Fruit fly (Drosophila melanogaster) whole organism, embryonic: Measurements from ENCODE around the gene CG15296.

Experiments used
- Aef1 ChIP-seq: fragments of 200-800 bp; sonication (Bioruptor generic); IDR thresholded peaks from 3 replicates; pipeline ENCODE4 v1.3.6; 2022; ENCODE audit warnings: missing biosample characterization, missing genetic modification characterization
- Atf3 ChIP-seq: fragments of 200-800 bp; sonication (Bioruptor generic); optimal IDR thresholded peaks from 3 replicates; lab custom pipeline; 2016; ENCODE audit warnings: missing biosample characterization, missing genetic modification characterization
- Atf6 ChIP-seq: fragments of 200-800 bp; sonication (Bioruptor generic); IDR thresholded peaks from 2 replicates; pipeline ENCODE4 v1.3.6; 2022; ENCODE audit warnings: missing biosample characterization, missing genetic modification characterization
- BEAF-32 ChIP-seq: fragments of 200-800 bp; sonication (Bioruptor generic); optimal IDR thresholded peaks from 3 replicates; lab custom pipeline; 2017; ENCODE audit warnings: missing biosample characterization, missing genetic modification characterization, mild to moderate bottlenecking, moderate library complexity, missing genetic modification reagents
- CG10274 ChIP-seq: fragments of 200-800 bp; sonication (Bioruptor generic); optimal IDR thresholded peaks from 3 replicates; lab custom pipeline; 2017; ENCODE audit warnings: missing biosample characterization, mild to moderate bottlenecking, missing genetic modification characterization
- CG10543 ChIP-seq: fragments of 200-800 bp; sonication (Bioruptor generic); optimal IDR thresholded peaks from 3 replicates; lab custom pipeline; 2017; ENCODE audit warnings: missing biosample characterization, mild to moderate bottlenecking, missing genetic modification characterization, moderate library complexity
- CG11093 ChIP-seq: fragments of 200-800 bp; sonication (Bioruptor generic); IDR thresholded peaks from 3 replicates; pipeline ENCODE4 v1.3.6; 2022; ENCODE audit warnings: missing biosample characterization, missing genetic modification characterization
- CG13624 ChIP-seq: fragments of 200-800 bp; sonication (Bioruptor generic); optimal IDR thresholded peaks from 2 replicates; lab custom pipeline; 2016; ENCODE audit warnings: missing biosample characterization, missing genetic modification characterization
- CG14667 ChIP-seq: fragments of 200-800 bp; sonication (Bioruptor generic); IDR thresholded peaks from 2 replicates; pipeline ENCODE4 v1.3.6; 2022; ENCODE audit warnings: missing biosample characterization, missing genetic modification characterization
- CG1602 ChIP-seq: fragments of 200-800 bp; sonication (Bioruptor generic); optimal IDR thresholded peaks from 3 replicates; lab custom pipeline; 2016; ENCODE audit warnings: missing biosample characterization, missing genetic modification characterization
- CG16813 ChIP-seq: fragments of 200-800 bp; sonication (Bioruptor generic); IDR thresholded peaks from 3 replicates; pipeline ENCODE4 v1.3.6; 2022; ENCODE audit warnings: missing biosample characterization, missing genetic modification characterization; ENCODE audit not compliant: partially characterized antibody
- CG3065 ChIP-seq: fragments of 200-800 bp; sonication (Bioruptor generic); optimal IDR thresholded peaks from 2 replicates; lab custom pipeline; 2016; ENCODE audit warnings: missing biosample characterization, missing genetic modification characterization
- CG3407 ChIP-seq: fragments of 200-800 bp; sonication (Bioruptor generic); optimal IDR thresholded peaks from 2 replicates; lab custom pipeline; 2018; ENCODE audit warnings: missing biosample characterization, mild to moderate bottlenecking, missing genetic modification characterization
- CG34224 ChIP-seq: fragments of 200-800 bp; sonication (Bioruptor generic); IDR thresholded peaks from 3 replicates; pipeline ENCODE4 v1.3.6; 2022; ENCODE audit warnings: missing biosample characterization, missing genetic modification characterization; ENCODE audit not compliant: partially characterized antibody
- CG43689 ChIP-seq: fragments of 200-800 bp; sonication (Bioruptor generic); IDR thresholded peaks from 2 replicates; pipeline ENCODE4 v1.3.6; 2022; ENCODE audit warnings: missing biosample characterization, missing genetic modification characterization
- CG6272 ChIP-seq: fragments of 200-800 bp; sonication (Bioruptor generic); IDR thresholded peaks from 2 replicates; pipeline ENCODE4 v1.3.6; 2022; ENCODE audit warnings: missing biosample characterization, missing genetic modification characterization
- CG9609 ChIP-seq: fragments of 200-800 bp; sonication (Bioruptor generic); optimal IDR thresholded peaks from 3 replicates; lab custom pipeline; 2016; ENCODE audit warnings: missing biosample characterization, missing genetic modification characterization
- Drgx ChIP-seq: fragments of 200-800 bp; sonication (Bioruptor generic); IDR thresholded peaks from 2 replicates; pipeline ENCODE4 v1.3.6; 2022; ENCODE audit warnings: missing biosample characterization, missing genetic modification characterization
- HHEX ChIP-seq: fragments of 200-800 bp; sonication (Bioruptor generic); optimal IDR thresholded peaks from 3 replicates; lab custom pipeline; 2017; ENCODE audit warnings: missing biosample characterization, mild to moderate bottlenecking, missing genetic modification characterization, missing genetic modification reagents
- HmgZ ChIP-seq: fragments of 200-800 bp; sonication (Bioruptor generic); optimal IDR thresholded peaks from 2 replicates; lab custom pipeline; 2018; ENCODE audit warnings: missing biosample characterization, mild to moderate bottlenecking, missing genetic modification characterization
- Hr51 ChIP-seq, 2 experiments: fragments of 200-800 bp; sonication (Bioruptor generic); optimal IDR thresholded peaks; 2 replicates in 1 of 2; 3 replicates in 1 of 2; lab custom pipeline; 2016 to 2018; ENCODE audit warnings: missing biosample characterization in 2 of 2, missing genetic modification characterization in 2 of 2, mild to moderate bottlenecking in 1 of 2, moderate library complexity in 1 of 2
- Lhr ChIP-seq: fragments of 200-800 bp; sonication (Bioruptor generic); optimal IDR thresholded peaks from 3 replicates; lab custom pipeline; 2017; ENCODE audit warnings: mild to moderate bottlenecking, missing biosample characterization, missing genetic modification reagents, missing genetic modification characterization
- Lim3 ChIP-seq: fragments of 200-800 bp; sonication (Bioruptor generic); IDR thresholded peaks from 2 replicates; pipeline ENCODE4 v1.3.6; 2022; ENCODE audit warnings: missing biosample characterization, missing genetic modification characterization
- Lpt ChIP-seq: fragments of >200 bp; optimal IDR thresholded peaks from 2 replicates; lab custom pipeline; 2018; ENCODE audit warnings: missing biosample characterization, missing genetic modification characterization
- Max ChIP-seq: fragments of 200-800 bp; sonication (Bioruptor generic); optimal IDR thresholded peaks from 2 replicates; lab custom pipeline; 2016; ENCODE audit warnings: missing biosample characterization, mild to moderate bottlenecking, missing genetic modification characterization
- Oli ChIP-seq: fragments of 200-800 bp; sonication (Bioruptor generic); optimal IDR thresholded peaks from 2 replicates; lab custom pipeline; 2018; ENCODE audit warnings: missing biosample characterization, mild to moderate bottlenecking, missing genetic modification characterization, moderate library complexity
- Pdp1 ChIP-seq, 2 experiments: fragments of 200-800 bp; sonication (Bioruptor generic); optimal IDR thresholded peaks; 3 replicates each; lab custom pipeline; 2016; ENCODE audit warnings: missing biosample characterization in 2 of 2, missing genetic modification characterization in 2 of 2, mild to moderate bottlenecking in 1 of 2, moderate library complexity in 1 of 2
- Poxn ChIP-seq: fragments of 200-800 bp; sonication (Bioruptor generic); IDR thresholded peaks from 2 replicates; pipeline ENCODE4 v1.3.6; 2022; ENCODE audit warnings: missing biosample characterization, missing genetic modification characterization
- Side ChIP-seq: fragments of 200-800 bp; sonication (Bioruptor generic); optimal IDR thresholded peaks from 2 replicates; lab custom pipeline; 2016; ENCODE audit warnings: missing biosample characterization, missing genetic modification characterization
- Sin3A ChIP-seq: fragments of >200 bp; optimal IDR thresholded peaks from 2 replicates; lab custom pipeline; 2018
- Six4 ChIP-seq: fragments of 200-800 bp; sonication (Bioruptor generic); optimal IDR thresholded peaks from 2 replicates; lab custom pipeline; 2016; ENCODE audit warnings: missing biosample characterization, missing genetic modification characterization
- Sox100B ChIP-seq: fragments of 200-800 bp; sonication (Bioruptor generic); optimal IDR thresholded peaks from 3 replicates; lab custom pipeline; 2018; ENCODE audit warnings: missing biosample characterization, mild to moderate bottlenecking, missing genetic modification characterization
- YL-1 ChIP-seq: fragments of 200-800 bp; sonication (Bioruptor generic); optimal IDR thresholded peaks from 3 replicates; lab custom pipeline; 2017; ENCODE audit warnings: missing biosample characterization, mild to moderate bottlenecking, missing genetic modification characterization
- aop ChIP-seq: fragments of 200-800 bp; sonication (Bioruptor generic); IDR thresholded peaks from 2 replicates; pipeline ENCODE4 v1.3.6; 2022; ENCODE audit warnings: missing biosample characterization, missing genetic modification characterization
- dimm ChIP-seq: fragments of 200-800 bp; sonication (Bioruptor generic); IDR thresholded peaks from 2 replicates; pipeline ENCODE4 v1.3.6; 2022; ENCODE audit warnings: missing biosample characterization, missing genetic modification characterization
- esg ChIP-seq: fragments of 200-800 bp; sonication (Bioruptor generic); conservative IDR thresholded peaks from 2 replicates; pipeline ENCODE4 v1.3.6; 2022; ENCODE audit warnings: missing biosample characterization, missing genetic modification characterization
- gfzf ChIP-seq: fragments of 200-800 bp; sonication (Bioruptor generic); optimal IDR thresholded peaks from 2 replicates; lab custom pipeline; 2016; ENCODE audit warnings: missing biosample characterization, mild to moderate bottlenecking, missing genetic modification characterization, moderate library complexity
- jigr1 ChIP-seq: fragments of 200-800 bp; sonication (Bioruptor generic); IDR thresholded peaks from 3 replicates; pipeline ENCODE4 v1.3.6; 2022; ENCODE audit warnings: missing biosample characterization, missing genetic modification characterization
- knrl ChIP-seq: fragments of 200-800 bp; sonication (Bioruptor generic); IDR thresholded peaks from 3 replicates; pipeline ENCODE4 v1.3.6; 2022; ENCODE audit warnings: missing biosample characterization, missing genetic modification characterization; ENCODE audit not compliant: partially characterized antibody
- lmd ChIP-seq: fragments of 200-800 bp; sonication (Bioruptor generic); IDR thresholded peaks from 2 replicates; pipeline ENCODE4 v1.3.6; 2022; ENCODE audit warnings: missing biosample characterization, missing genetic modification characterization
- lov ChIP-seq, 2 experiments: fragments of 200-800 bp in 1 of 2; fragments of >200 bp in 1 of 2; sonication (Bioruptor generic) in 1 of 2; IDR thresholded peaks in 1 of 2; optimal IDR thresholded peaks in 1 of 2; 2 replicates in 1 of 2; 3 replicates in 1 of 2; pipeline versions ENCODE4 v1.3.6 to Lab custom; 2017 to 2022; ENCODE audit warnings: missing biosample characterization in 1 of 2, missing genetic modification characterization in 1 of 2
- mirr ChIP-seq: fragments of 200-800 bp; sonication (Bioruptor generic); optimal IDR thresholded peaks from 3 replicates; lab custom pipeline; 2018; ENCODE audit warnings: missing biosample characterization, mild to moderate bottlenecking, missing genetic modification characterization
- oc ChIP-seq: fragments of 200-800 bp; sonication (Bioruptor generic); optimal IDR thresholded peaks from 2 replicates; lab custom pipeline; 2018; ENCODE audit warnings: missing biosample characterization, mild to moderate bottlenecking, missing genetic modification characterization, moderate library complexity
- phol ChIP-seq: fragments of 200-800 bp; sonication (Bioruptor generic); optimal IDR thresholded peaks from 3 replicates; lab custom pipeline; 2018; ENCODE audit warnings: missing biosample characterization, mild to moderate bottlenecking, missing genetic modification characterization, moderate library complexity
- pros ChIP-seq: fragments of 200-800 bp; sonication (Bioruptor generic); optimal IDR thresholded peaks from 3 replicates; lab custom pipeline; 2019; ENCODE audit warnings: missing biosample characterization, mild to moderate bottlenecking, missing genetic modification characterization, moderate library complexity
- row ChIP-seq: fragments of 200-800 bp; sonication (Bioruptor generic); IDR thresholded peaks from 3 replicates; pipeline ENCODE4 v1.3.6; 2022; ENCODE audit warnings: missing biosample characterization, missing genetic modification characterization
- slbo ChIP-seq: fragments of 200-800 bp; sonication (Bioruptor generic); IDR thresholded peaks from 2 replicates; pipeline ENCODE4 v1.3.6; 2022; ENCODE audit warnings: missing biosample characterization, missing genetic modification characterization
- slou ChIP-seq: fragments of 200-800 bp; sonication (Bioruptor generic); optimal IDR thresholded peaks from 3 replicates; lab custom pipeline; 2016; ENCODE audit warnings: missing biosample characterization, missing genetic modification characterization
- sob ChIP-seq: fragments of 200-800 bp; sonication (Bioruptor generic); IDR thresholded peaks from 2 replicates; pipeline ENCODE4 v1.3.6; 2022; ENCODE audit warnings: missing biosample characterization, missing genetic modification characterization
- zen2 ChIP-seq: fragments of 200-800 bp; sonication (Bioruptor generic); IDR thresholded peaks from 3 replicates; pipeline ENCODE4 v1.3.6; 2022; ENCODE audit warnings: missing biosample characterization, missing genetic modification characterization; ENCODE audit not compliant: partially characterized antibody

Gene CG15296

dm6 chrX:10600254-10600916, 34.0 kb upstream of the CG15296 start (continued):
- no peak for TF ChIP-seq gfzf (GFP tag; lab: Kevin White, UChicago)
- TF ChIP-seq Hr51 (GFP tag; optimal IDR thresholded peaks at IDR 0.05; lab: Kevin White, UChicago), result no peak
- TF ChIP-seq slbo (GFP tag; lab: Robert Waterston, UW), result peak; percentile 80
- peak; percentile 73 for TF ChIP-seq Aef1
- TF ChIP-seq Poxn, result no peak
- TF ChIP-seq Sin3A (lab: Kevin White, UChicago), result no peak
- TF ChIP-seq Atf3 (GFP tag; lab: Kevin White, UChicago), result no peak
- TF ChIP-seq oc, result no peak
- TF ChIP-seq zen2 (GFP tag; lab: Robert Waterston, UW), result no peak
- TF ChIP-seq CG10274 (GFP tag; lab: Kevin White, UChicago), result no peak
- no peak for TF ChIP-seq CG3407 (GFP tag; lab: Kevin White, UChicago)
- TF ChIP-seq CG1602 (GFP tag; lab: Kevin White, UChicago), result peak; percentile 21
- TF ChIP-seq dimm (GFP tag; lab: Robert Waterston, UW), result no peak
- TF ChIP-seq row, result peak; percentile 79
- no peak for TF ChIP-seq CG6272
- no peak for TF ChIP-seq knrl (GFP tag; lab: Robert Waterston, UW)
- TF ChIP-seq Lpt, result no peak
- peak; percentile 18 for TF ChIP-seq Side (GFP tag; lab: Kevin White, UChicago)
- TF ChIP-seq CG13624 (GFP tag; lab: Kevin White, UChicago), result peak; percentile 39
- no peak for TF ChIP-seq HmgZ (tag; lab: Kevin White, UChicago)
- no peak for TF ChIP-seq CG43689 (GFP tag; lab: Robert Waterston, UW)
- no peak for TF ChIP-seq BEAF-32 (GFP tag; lab: Kevin White, UChicago)
- TF ChIP-seq CG11093 (GFP tag; lab: Robert Waterston, UW), result peak; percentile 73
- TF ChIP-seq Max (GFP tag; lab: Kevin White, UChicago), result no peak
- TF ChIP-seq Oli (tag; lab: Kevin White, UChicago), result peak; percentile 53
- no peak for TF ChIP-seq CG3065 (GFP tag; lab: Kevin White, UChicago)
- peak; percentile 30; the same call in 1 of the 2 replicates for TF ChIP-seq CG14667
- TF ChIP-seq pros (GFP tag; lab: Kevin White, UChicago), result no peak
- TF ChIP-seq lov (optimal IDR thresholded peaks at IDR 0.05; lab: Kevin White, UChicago), result no peak
- TF ChIP-seq lov (GFP tag; IDR thresholded peaks at IDR 0.05; lab: Robert Waterston, UW), result 0 out of 3 replicates have a peak, but pooled peaks have one; percentile 52
- no peak for TF ChIP-seq Drgx (GFP tag; lab: Robert Waterston, UW)
- no peak for TF ChIP-seq Sox100B
- no peak for TF ChIP-seq YL-1
- peak; percentile 68 for TF ChIP-seq lmd (GFP tag; lab: Robert Waterston, UW)
- TF ChIP-seq Lhr (GFP tag; lab: Kevin White, UChicago), result no peak
- peak; percentile 61; the same call in 1 of the 2 replicates for TF ChIP-seq esg
- TF ChIP-seq CG9609 (GFP tag; lab: Kevin White, UChicago), result peak; percentile 24
- no peak for TF ChIP-seq mirr (GFP tag; lab: Kevin White, UChicago)
- TF ChIP-seq Atf6 (GFP tag; lab: Robert Waterston, UW), result peak; percentile 47
- TF ChIP-seq Lim3 (GFP tag; lab: Robert Waterston, UW), result no peak
- no peak for TF ChIP-seq slou (GFP tag; lab: Kevin White, UChicago)
- TF ChIP-seq CG10543, result no peak
- peak; percentile 53 to 55 for TF ChIP-seq Pdp1 (GFP tag; optimal IDR thresholded peaks at IDR 0.05; lab: Kevin White, UChicago)
- no peak for TF ChIP-seq aop (GFP tag; lab: Robert Waterston, UW)
- no peak for TF ChIP-seq CG16813 (GFP tag; lab: Robert Waterston, UW)
- peak; percentile 41 for TF ChIP-seq phol (tag; lab: Kevin White, UChicago)
- peak; percentile 4 for TF ChIP-seq HHEX (GFP tag; lab: Kevin White, UChicago)
- no peak for TF ChIP-seq CG34224 (GFP tag; lab: Robert Waterston, UW)
- no peak for TF ChIP-seq jigr1
- no peak for TF ChIP-seq Six4 (GFP tag; lab: Kevin White, UChicago)
- TF ChIP-seq sob, result peak; percentile 44; the same call in 1 of the 2 replicates
